Worm (Caenorhabditis elegans) whole organism, L1 larva: Measurements from ENCODE around the gene bas-1.

ENCODE experiments used
- C34B4.2 ChIP-seq: sonication (generic microtip); optimal IDR thresholded peaks from 2 replicates; lab custom pipeline; 2017; ENCODE audit warnings: mild to moderate bottlenecking, missing genetic modification characterization, missing compliant biosample characterization
- Y116A8C.19 ChIP-seq: sonication (generic microtip); optimal IDR thresholded peaks from 2 replicates; lab custom pipeline; 2016; ENCODE audit warnings: missing compliant biosample characterization, missing genetic modification characterization, borderline replicate concordance
- blmp-1 ChIP-seq: fragments of 150-350 bp; optimal IDR thresholded peaks from 2 replicates; lab custom pipeline; 2014; ENCODE audit warnings: missing biosample characterization, missing genetic modification characterization
- ceh-88 ChIP-seq: fragments of 200-800 bp; sonication (Bioruptor generic); IDR thresholded peaks from 2 replicates; pipeline ENCODE4 v1.3.6; 2022; ENCODE audit warnings: missing genetic modification characterization, missing compliant biosample characterization
- dpl-1 ChIP-seq, 3 experiments: fragments of 150-350 bp in 2 of 3; sonication (generic microtip) in 1 of 3; optimal IDR thresholded peaks; 2 replicates each; lab custom pipeline; 2014 to 2017; ENCODE audit warnings: missing biosample characterization in 3 of 3, missing genetic modification characterization in 3 of 3, missing genetic modification reagents in 3 of 3
- efl-1 ChIP-seq, 4 experiments: fragments of 150-350 bp; optimal IDR thresholded peaks in 3 of 4; peaks in 1 of 4; 1 replicate in 1 of 4; 2 replicates in 3 of 4; lab custom pipeline; 2014; ENCODE audit warnings: missing biosample characterization in 2 of 4, missing genetic modification characterization in 2 of 4, missing genetic modification reagents in 2 of 4
- elt-2 ChIP-seq: sonication (generic microtip); optimal IDR thresholded peaks from 2 replicates; lab custom pipeline; 2016; ENCODE audit warnings: missing genetic modification characterization, mild to moderate bottlenecking, inconsistent platforms, missing compliant biosample characterization, missing genetic modification reagents
- fkh-10 ChIP-seq: sonication (generic microtip); optimal IDR thresholded peaks from 2 replicates; lab custom pipeline; 2017; ENCODE audit warnings: missing biosample characterization, missing genetic modification reagents, missing genetic modification characterization
- fos-1 ChIP-seq: fragments of 150-350 bp; optimal IDR thresholded peaks from 2 replicates; lab custom pipeline; 2014; ENCODE audit warnings: missing biosample characterization, missing genetic modification characterization
- hlh-4 ChIP-seq: sonication (generic microtip); optimal IDR thresholded peaks from 2 replicates; lab custom pipeline; 2016; ENCODE audit warnings: mild to moderate bottlenecking, missing genetic modification characterization, missing compliant biosample characterization
- hpl-2 ChIP-seq: fragments of 150-350 bp; optimal IDR thresholded peaks from 2 replicates; lab custom pipeline; 2014; ENCODE audit warnings: missing biosample characterization, missing genetic modification reagents, missing genetic modification characterization
- jun-1 ChIP-seq: fragments of 150-350 bp; optimal IDR thresholded peaks from 2 replicates; lab custom pipeline; 2014; ENCODE audit warnings: missing biosample characterization, missing genetic modification reagents, missing genetic modification characterization
- lin-13 ChIP-seq: fragments of 150-350 bp; optimal IDR thresholded peaks from 2 replicates; lab custom pipeline; 2014; ENCODE audit warnings: missing biosample characterization, missing genetic modification reagents, missing genetic modification characterization
- lin-14 ChIP-seq: fragments of 200-800 bp; sonication (Bioruptor generic); optimal IDR thresholded peaks from 2 replicates; lab custom pipeline; 2018; ENCODE audit warnings: mild to moderate bottlenecking, missing genetic modification characterization, moderate library complexity, missing compliant biosample characterization
- lin-39 ChIP-seq: fragments of 150-350 bp; optimal IDR thresholded peaks from 2 replicates; lab custom pipeline; 2014; ENCODE audit warnings: missing biosample characterization, missing genetic modification reagents, missing genetic modification characterization
- lir-3 ChIP-seq: sonication (generic microtip); optimal IDR thresholded peaks from 2 replicates; lab custom pipeline; 2016; ENCODE audit warnings: mild to moderate bottlenecking, missing genetic modification characterization, moderate library complexity, missing compliant biosample characterization; ENCODE audit not compliant: poor library complexity
- lsy-2 ChIP-seq, 2 experiments: fragments of 150-350 bp; optimal IDR thresholded peaks; 2 replicates each; lab custom pipeline; 2014; ENCODE audit warnings: missing biosample characterization in 2 of 2, missing genetic modification characterization in 2 of 2
- mab-9 ChIP-seq: fragments of 200-800 bp; sonication (Bioruptor generic); IDR thresholded peaks from 2 replicates; pipeline ENCODE4 v1.3.6; 2022; ENCODE audit warnings: missing genetic modification reagents, missing genetic modification characterization, missing compliant biosample characterization
- mdl-1 ChIP-seq, 2 experiments: fragments of 150-350 bp; optimal IDR thresholded peaks; 2 replicates each; lab custom pipeline; 2014 to 2017; ENCODE audit warnings: missing biosample characterization in 2 of 2, missing genetic modification characterization in 2 of 2, inconsistent platforms in 1 of 2
- mef-2 ChIP-seq: fragments of 150-350 bp; optimal IDR thresholded peaks from 2 replicates; lab custom pipeline; 2014; ENCODE audit warnings: missing biosample characterization, missing genetic modification characterization
- nhr-19 ChIP-seq: fragments of 200-800 bp; sonication (Bioruptor generic); conservative IDR thresholded peaks from 2 replicates; pipeline ENCODE4 v1.3.6; 2022; ENCODE audit warnings: missing genetic modification characterization, missing compliant biosample characterization
- nhr-20 ChIP-seq: sonication (generic microtip); optimal IDR thresholded peaks from 2 replicates; lab custom pipeline; 2016; ENCODE audit warnings: mild to moderate bottlenecking, missing genetic modification characterization, missing compliant biosample characterization
- nhr-237 ChIP-seq: fragments of 150-350 bp; optimal IDR thresholded peaks from 2 replicates; lab custom pipeline; 2014; ENCODE audit warnings: missing biosample characterization, missing genetic modification characterization
- nhr-28 ChIP-seq: fragments of 150-350 bp; optimal IDR thresholded peaks from 2 replicates; lab custom pipeline; 2014; ENCODE audit warnings: missing biosample characterization, missing genetic modification characterization
- nhr-47 ChIP-seq: sonication (generic microtip); optimal IDR thresholded peaks from 2 replicates; lab custom pipeline; 2016; ENCODE audit warnings: mild to moderate bottlenecking, missing genetic modification characterization, moderate library complexity, missing compliant biosample characterization
- nhr-71 ChIP-seq: sonication (generic microtip); optimal IDR thresholded peaks from 2 replicates; lab custom pipeline; 2016; ENCODE audit warnings: mild to moderate bottlenecking, missing genetic modification characterization, moderate library complexity, missing compliant biosample characterization
- nhr-76 ChIP-seq: sonication (generic microtip); optimal IDR thresholded peaks from 2 replicates; lab custom pipeline; 2017; ENCODE audit warnings: missing biosample characterization, missing genetic modification characterization
- nhr-77 ChIP-seq: fragments of 150-350 bp; optimal IDR thresholded peaks from 2 replicates; lab custom pipeline; 2014; ENCODE audit warnings: missing biosample characterization, missing genetic modification characterization
- pag-3 ChIP-seq: sonication (generic microtip); optimal IDR thresholded peaks from 2 replicates; lab custom pipeline; 2017; ENCODE audit warnings: missing genetic modification characterization, mild to moderate bottlenecking, missing compliant biosample characterization, antibody characterized with exemption, borderline replicate concordance; ENCODE audit not compliant: insufficient read depth
- rnt-1 ChIP-seq: sonication (generic microtip); optimal IDR thresholded peaks from 2 replicates; lab custom pipeline; 2016; ENCODE audit warnings: mild to moderate bottlenecking, missing genetic modification characterization, moderate library complexity, missing compliant biosample characterization
- skn-1 ChIP-seq: fragments of 150-350 bp; optimal IDR thresholded peaks from 2 replicates; lab custom pipeline; 2014; ENCODE audit warnings: missing biosample characterization, missing genetic modification characterization
- snu-23 ChIP-seq: sonication (generic microtip); optimal IDR thresholded peaks from 2 replicates; lab custom pipeline; 2016; ENCODE audit warnings: missing genetic modification characterization, missing compliant biosample characterization
- sox-4 ChIP-seq: sonication (generic microtip); optimal IDR thresholded peaks from 2 replicates; lab custom pipeline; 2016; ENCODE audit warnings: missing genetic modification characterization, missing compliant biosample characterization
- tlp-1 ChIP-seq: fragments of 150-350 bp; optimal IDR thresholded peaks from 2 replicates; lab custom pipeline; 2014; ENCODE audit warnings: missing biosample characterization, missing genetic modification characterization
- unc-30 ChIP-seq: sonication (generic microtip); optimal IDR thresholded peaks from 2 replicates; lab custom pipeline; 2017; ENCODE audit warnings: missing biosample characterization, missing genetic modification characterization
- vab-15 ChIP-seq: sonication (generic microtip); optimal IDR thresholded peaks from 2 replicates; lab custom pipeline; 2017; ENCODE audit warnings: missing genotype, mild to moderate bottlenecking, missing genetic modification characterization, missing compliant biosample characterization
- zip-4 ChIP-seq: fragments of 200-800 bp; sonication (Bioruptor generic); optimal IDR thresholded peaks from 2 replicates; lab custom pipeline; 2018; ENCODE audit warnings: mild to moderate bottlenecking, missing genetic modification characterization, moderate library complexity, missing compliant biosample characterization
- ztf-11 ChIP-seq, 2 experiments: sonication (generic microtip); optimal IDR thresholded peaks; 2 replicates each; lab custom pipeline; 2016 to 2017; ENCODE audit warnings: missing genetic modification characterization in 2 of 2, missing biosample characterization in 1 of 2, missing compliant biosample characterization in 1 of 2

The bas-1 gene

DNA sequence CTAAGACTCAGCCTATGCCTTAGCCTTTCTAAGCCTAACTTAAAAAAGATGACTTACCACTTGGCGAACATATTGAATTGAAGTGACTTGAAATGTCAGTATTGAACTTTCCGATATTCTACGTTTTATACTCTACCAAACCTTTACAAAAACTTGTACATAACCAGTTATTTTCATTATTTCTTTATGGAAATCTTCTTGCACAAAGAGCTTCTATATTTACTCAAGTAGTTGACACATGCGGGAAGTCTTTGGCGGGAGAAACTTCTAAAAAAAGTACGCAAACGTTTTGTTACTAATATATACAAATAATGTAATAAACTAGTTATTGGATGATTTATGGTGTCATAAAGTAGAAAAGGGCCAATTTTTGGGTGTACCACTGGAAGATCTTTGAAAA, 43.4 kb upstream of the bas-1 start, which contains the start of gene nspb-12:
Gene nspb-12, minus strand, starts transcription at position 101 of the 400 bp plus-strand sequence.
- TF ChIP-seq lsy-2 (tag; optimal IDR thresholded peaks at IDR 0.05; lab: Kevin White, UChicago) = no peak
- TF ChIP-seq mef-2 (tag; lab: Kevin White, UChicago) = no peak
- TF ChIP-seq nhr-47 = no peak
- TF ChIP-seq nhr-76 = no peak
- no peak for TF ChIP-seq lir-3 (tag; lab: Kevin White, UChicago)
- no peak for TF ChIP-seq fkh-10 (GFP tag; lab: Kevin White, UChicago)
- no peak for TF ChIP-seq nhr-20
- no peak for TF ChIP-seq ceh-88 (GFP tag; lab: Robert Waterston, UW)
- TF ChIP-seq unc-30 (tag; lab: Kevin White, UChicago) = no peak
- TF ChIP-seq mdl-1 (tag; optimal IDR thresholded peaks at IDR 0.05; lab: Kevin White, UChicago) = no peak
- TF ChIP-seq skn-1 = no peak
- no peak for TF ChIP-seq hpl-2 (GFP tag; lab: Kevin White, UChicago)
- no peak for TF ChIP-seq dpl-1 (GFP tag; optimal IDR thresholded peaks at IDR 0.05; lab: Kevin White, UChicago)
- no peak for TF ChIP-seq lin-13 (GFP tag; lab: Kevin White, UChicago)
- no peak for TF ChIP-seq nhr-237 (tag; lab: Kevin White, UChicago)
- no peak for TF ChIP-seq vab-15
- TF ChIP-seq mab-9 (GFP tag; lab: Robert Waterston, UW) = no peak
- no peak for TF ChIP-seq efl-1 (optimal IDR thresholded peaks at IDR 0.05; lab: Kevin White, UChicago)
- no peak for TF ChIP-seq efl-1 (GFP tag; optimal IDR thresholded peaks at IDR 0.05 in 1 of 2; lab: Kevin White, UChicago)

DNA sequence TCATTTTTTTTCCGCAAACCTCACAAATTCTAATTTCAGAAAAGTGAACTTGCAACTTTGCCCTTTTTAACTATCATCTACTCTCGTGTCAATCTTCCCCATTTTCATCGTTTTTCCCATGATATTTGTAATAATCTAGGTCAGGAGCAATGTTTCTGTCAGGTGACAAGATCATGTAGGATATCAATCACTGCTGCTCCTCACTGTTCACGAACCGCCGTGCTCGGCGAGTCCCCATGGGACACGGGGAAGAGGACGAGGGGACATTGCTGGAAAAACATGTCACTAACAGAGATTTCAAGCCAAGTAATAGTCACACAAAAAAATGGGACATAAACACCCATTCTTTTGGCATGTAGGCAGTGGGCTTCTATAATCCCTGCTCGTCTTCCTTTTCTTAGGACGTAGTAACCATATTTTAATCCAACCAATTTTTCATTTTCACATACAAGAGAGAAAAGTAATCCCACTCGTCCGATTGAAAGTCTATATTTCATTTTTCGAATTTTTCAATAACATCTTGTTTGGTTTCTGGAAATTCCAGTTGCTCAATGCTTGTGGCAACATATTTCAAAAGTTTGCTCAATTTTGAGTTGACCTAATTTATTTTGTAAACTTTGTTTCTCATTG, 41.1 kb upstream of the bas-1 start:
- TF ChIP-seq unc-30 (tag; lab: Kevin White, UChicago) (peak; percentile 54), efl-1 (optimal IDR thresholded peaks at IDR 0.05; lab: Kevin White, UChicago) (no peak), efl-1 (GFP tag; optimal IDR thresholded peaks at IDR 0.05 in 1 of 2; lab: Kevin White, UChicago) (peak in 1 of 2 experiments; percentile 20), hlh-4 (tag; lab: Kevin White, UChicago) (no peak), nhr-71 (peak; percentile 28), blmp-1 (tag; lab: Kevin White, UChicago) (no peak), elt-2 (tag; lab: Kevin White, UChicago) (no peak), lin-14 (GFP tag; lab: Kevin White, UChicago) (peak; percentile 55), rnt-1 (peak; percentile 50)
- TF ChIP-seq, all 84 proteins: peak for 5

DNA sequence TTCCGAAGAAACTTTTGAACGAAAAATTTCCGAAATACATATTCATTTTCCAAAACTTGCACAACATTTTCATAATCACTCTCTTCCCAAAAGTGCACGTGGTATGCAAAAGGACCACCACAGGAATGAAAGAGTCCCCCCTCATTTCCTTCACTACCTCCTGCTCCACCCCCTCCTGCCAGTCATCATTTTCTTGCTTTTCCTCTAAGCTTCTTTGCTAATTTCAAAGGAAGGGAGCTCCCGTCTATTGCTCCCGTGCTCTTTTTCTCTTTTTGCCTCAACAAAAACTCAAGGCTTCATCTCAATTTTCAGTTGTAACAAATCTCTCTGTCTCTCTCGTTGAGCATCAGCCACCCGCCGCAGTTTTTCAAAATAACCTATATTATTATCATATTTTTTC, 39.3 kb upstream of the bas-1 start:
- TF ChIP-seq efl-1 (optimal IDR thresholded peaks at IDR 0.05; lab: Kevin White, UChicago) = no peak
- peak in 1 of 2 experiments; percentile 20 for TF ChIP-seq efl-1 (GFP tag; optimal IDR thresholded peaks at IDR 0.05 in 1 of 2; lab: Kevin White, UChicago)
- TF ChIP-seq ceh-88 (GFP tag; lab: Robert Waterston, UW) = no peak
- no peak for TF ChIP-seq nhr-28 (tag; lab: Kevin White, UChicago)
- peak; percentile 9 for TF ChIP-seq skn-1
- peak; percentile 65 for TF ChIP-seq lin-14 (GFP tag; lab: Kevin White, UChicago)
- TF ChIP-seq rnt-1 = peak; percentile 40
- TF ChIP-seq Y116A8C.19 = no peak
- TF ChIP-seq lin-39 (tag; lab: Kevin White, UChicago) = no peak
- peak; percentile 18 for TF ChIP-seq nhr-71
- peak in 1 of 2 experiments; percentile 25 for TF ChIP-seq mdl-1 (tag; optimal IDR thresholded peaks at IDR 0.05; lab: Kevin White, UChicago)
- no peak for TF ChIP-seq nhr-19 (GFP tag; lab: Robert Waterston, UW)
- peak; percentile 14 for TF ChIP-seq pag-3 (tag; lab: Kevin White, UChicago)
- TF ChIP-seq sox-4 (tag; lab: Kevin White, UChicago) = no peak
- TF ChIP-seq lin-13 (GFP tag; lab: Kevin White, UChicago) = no peak

DNA sequence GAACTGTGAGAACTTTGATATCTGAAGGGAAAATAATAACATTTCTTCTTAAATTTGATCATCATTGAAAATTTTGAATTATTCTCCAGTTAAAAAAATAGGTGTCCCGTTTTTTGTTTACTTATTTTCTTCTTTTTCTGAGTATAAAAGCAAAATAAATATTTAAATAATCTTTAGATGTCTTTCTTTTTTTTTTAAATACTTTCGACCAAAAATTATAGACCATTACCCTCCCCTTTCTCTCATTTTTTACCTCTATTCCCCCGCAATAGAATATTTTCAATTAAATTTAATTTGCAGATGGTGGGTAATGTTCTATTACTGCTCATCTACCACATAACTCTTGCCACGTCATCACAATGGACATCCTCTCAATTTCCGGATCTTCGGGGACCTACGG, 38.4 kb upstream of the bas-1 start, which contains the start of gene molo-1:
Gene molo-1, plus strand, starts transcription at position 301 of the 400 bp plus-strand sequence.
- no peak for TF ChIP-seq C34B4.2 (tag; lab: Kevin White, UChicago)
- TF ChIP-seq snu-23 (GFP tag; lab: Kevin White, UChicago) = no peak
- no peak for TF ChIP-seq jun-1 (tag; lab: Kevin White, UChicago)
- TF ChIP-seq ztf-11 (tag; optimal IDR thresholded peaks at IDR 0.05; lab: Kevin White, UChicago) = no peak
- no peak for TF ChIP-seq zip-4
- no peak for TF ChIP-seq lsy-2 (tag; optimal IDR thresholded peaks at IDR 0.05; lab: Kevin White, UChicago)
- no peak for TF ChIP-seq nhr-77
- no peak for TF ChIP-seq fos-1 (tag; lab: Kevin White, UChicago)
- TF ChIP-seq tlp-1 = no peak
- no peak for TF ChIP-seq sox-4 (tag; lab: Kevin White, UChicago)
